Worm (Caenorhabditis elegans) whole organism, L1 larva: ENCODE results near the gene F20B6.9.

Experiments used
- C04F5.9 ChIP-seq: sonication (generic microtip); optimal IDR thresholded peaks from 2 replicates; lab custom pipeline; 2016; ENCODE audit warnings: missing genetic modification characterization, missing compliant biosample characterization
- Y116A8C.19 ChIP-seq: sonication (generic microtip); optimal IDR thresholded peaks from 2 replicates; lab custom pipeline; 2016; ENCODE audit warnings: missing compliant biosample characterization, missing genetic modification characterization, borderline replicate concordance
- ceh-90 ChIP-seq: sonication (generic microtip); optimal IDR thresholded peaks from 2 replicates; lab custom pipeline; 2016; ENCODE audit warnings: missing genetic modification characterization, missing compliant biosample characterization
- efl-1 ChIP-seq, 4 experiments: fragments of 150-350 bp; optimal IDR thresholded peaks in 3 of 4; peaks in 1 of 4; 1 replicate in 1 of 4; 2 replicates in 3 of 4; lab custom pipeline; 2014; ENCODE audit warnings: missing biosample characterization in 2 of 4, missing genetic modification characterization in 2 of 4, missing genetic modification reagents in 2 of 4
- lin-13 ChIP-seq: fragments of 150-350 bp; optimal IDR thresholded peaks from 2 replicates; lab custom pipeline; 2014; ENCODE audit warnings: missing biosample characterization, missing genetic modification reagents, missing genetic modification characterization
- lin-39 ChIP-seq: fragments of 150-350 bp; optimal IDR thresholded peaks from 2 replicates; lab custom pipeline; 2014; ENCODE audit warnings: missing biosample characterization, missing genetic modification reagents, missing genetic modification characterization
- lsy-2 ChIP-seq, 2 experiments: fragments of 150-350 bp; optimal IDR thresholded peaks; 2 replicates each; lab custom pipeline; 2014; ENCODE audit warnings: missing biosample characterization in 2 of 2, missing genetic modification characterization in 2 of 2
- nhr-47 ChIP-seq: sonication (generic microtip); optimal IDR thresholded peaks from 2 replicates; lab custom pipeline; 2016; ENCODE audit warnings: mild to moderate bottlenecking, missing genetic modification characterization, moderate library complexity, missing compliant biosample characterization
- ztf-11 ChIP-seq, 2 experiments: sonication (generic microtip); optimal IDR thresholded peaks; 2 replicates each; lab custom pipeline; 2016 to 2017; ENCODE audit warnings: missing genetic modification characterization in 2 of 2, missing biosample characterization in 1 of 2, missing compliant biosample characterization in 1 of 2

DNA sequence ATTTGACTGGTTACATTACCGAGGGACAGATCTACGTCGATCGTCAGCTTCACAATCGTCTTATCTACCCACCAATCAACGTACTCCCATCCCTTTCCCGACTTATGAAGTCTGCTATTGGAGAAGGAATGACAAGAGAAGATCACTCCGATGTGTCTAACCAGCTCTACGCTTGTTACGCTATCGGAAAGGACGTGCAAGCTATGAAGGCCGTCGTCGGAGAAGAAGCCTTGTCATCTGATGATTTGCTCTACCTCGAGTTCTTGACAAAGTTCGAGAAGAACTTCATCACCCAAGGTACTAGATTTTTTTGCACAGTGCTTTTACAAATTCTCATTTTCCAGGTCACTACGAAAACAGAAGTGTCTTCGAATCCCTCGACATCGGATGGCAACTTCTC is 15.1 kb downstream of the F20B6.9 start:
- no peak for TF ChIP-seq efl-1 (optimal IDR thresholded peaks at IDR 0.05; lab: Kevin White, UChicago)
- no peak for TF ChIP-seq efl-1 (GFP tag; optimal IDR thresholded peaks at IDR 0.05 in 1 of 2; lab: Kevin White, UChicago)
- no peak for TF ChIP-seq lsy-2 (tag; optimal IDR thresholded peaks at IDR 0.05; lab: Kevin White, UChicago)
- no peak for TF ChIP-seq nhr-47 (tag; lab: Kevin White, UChicago)
- no peak for TF ChIP-seq lin-13
- no peak for TF ChIP-seq ztf-11 (tag; optimal IDR thresholded peaks at IDR 0.05; lab: Kevin White, UChicago)
- no peak for TF ChIP-seq lin-39
- TF ChIP-seq C04F5.9 (tag; lab: Kevin White, UChicago) = no peak
- no peak for TF ChIP-seq ceh-90 (tag; lab: Kevin White, UChicago)
- no peak for TF ChIP-seq Y116A8C.19 (tag; lab: Kevin White, UChicago)
